Fruit fly (Drosophila melanogaster) whole organism, embryonic: ENCODE data around the gene Uck.

Experiments
- Atf-2 ChIP-seq: fragments of 200-800 bp; sonication (Bioruptor generic); optimal IDR thresholded peaks from 2 replicates; lab custom pipeline; 2016; ENCODE audit warnings: missing biosample characterization, missing genetic modification characterization
- C15 ChIP-seq: fragments of 200-800 bp; sonication (Bioruptor generic); IDR thresholded peaks from 3 replicates; pipeline ENCODE4 v1.3.6; 2022; ENCODE audit warnings: missing biosample characterization, missing genetic modification characterization
- CG11085 ChIP-seq: fragments of 200-800 bp; sonication (Bioruptor generic); IDR thresholded peaks from 2 replicates; pipeline ENCODE4 v1.3.6; 2022; ENCODE audit warnings: missing biosample characterization, missing genetic modification characterization
- CG13123 ChIP-seq: fragments of 200-800 bp; sonication (Bioruptor generic); optimal IDR thresholded peaks from 2 replicates; lab custom pipeline; 2016; ENCODE audit warnings: missing biosample characterization, missing genetic modification characterization
- CG16813 ChIP-seq: fragments of 200-800 bp; sonication (Bioruptor generic); IDR thresholded peaks from 3 replicates; pipeline ENCODE4 v1.3.6; 2022; ENCODE audit warnings: missing biosample characterization, missing genetic modification characterization; ENCODE audit not compliant: partially characterized antibody
- CG17802 ChIP-seq: fragments of 200-800 bp; sonication (Bioruptor generic); optimal IDR thresholded peaks from 2 replicates; lab custom pipeline; 2018; ENCODE audit warnings: missing biosample characterization, mild to moderate bottlenecking, missing genetic modification characterization, moderate library complexity
- CG1832 ChIP-seq: fragments of 200-800 bp; sonication (Bioruptor generic); optimal IDR thresholded peaks from 2 replicates; lab custom pipeline; 2017; ENCODE audit warnings: missing biosample characterization, mild to moderate bottlenecking, missing genetic modification characterization, inconsistent platforms
- CG18599 ChIP-seq: fragments of 200-800 bp; sonication (Bioruptor generic); optimal IDR thresholded peaks from 3 replicates; lab custom pipeline; 2017; ENCODE audit warnings: missing biosample characterization, missing genetic modification characterization, mild to moderate bottlenecking, moderate library complexity, missing genetic modification reagents
- CG31224 ChIP-seq: fragments of 200-800 bp; sonication (Bioruptor generic); IDR thresholded peaks from 2 replicates; pipeline ENCODE4 v1.3.6; 2022; ENCODE audit warnings: missing biosample characterization, missing genetic modification characterization
- CG3163 ChIP-seq: fragments of 200-800 bp; sonication (Bioruptor generic); optimal IDR thresholded peaks from 3 replicates; lab custom pipeline; 2016; ENCODE audit warnings: missing biosample characterization, missing genetic modification characterization
- CG33557 ChIP-seq: fragments of 200-800 bp; sonication (Bioruptor generic); optimal IDR thresholded peaks from 2 replicates; lab custom pipeline; 2019; ENCODE audit warnings: missing biosample characterization, mild to moderate bottlenecking, missing genetic modification characterization, moderate library complexity
- CG6654 ChIP-seq: fragments of 200-800 bp; sonication (Bioruptor generic); optimal IDR thresholded peaks from 2 replicates; lab custom pipeline; 2017; ENCODE audit warnings: missing biosample characterization, mild to moderate bottlenecking, missing genetic modification characterization
- CG7928 ChIP-seq: fragments of 200-800 bp; sonication (Bioruptor generic); optimal IDR thresholded peaks from 2 replicates; lab custom pipeline; 2017; ENCODE audit warnings: missing biosample characterization, mild to moderate bottlenecking, missing genetic modification characterization
- CG9215 ChIP-seq: fragments of 200-800 bp; sonication (Bioruptor generic); IDR thresholded peaks from 2 replicates; pipeline ENCODE4 v1.3.6; 2022; ENCODE audit warnings: missing biosample characterization, missing genetic modification characterization
- Camta ChIP-seq: fragments of 200-800 bp; sonication (Bioruptor generic); optimal IDR thresholded peaks from 2 replicates; lab custom pipeline; 2016; ENCODE audit warnings: missing biosample characterization, missing genetic modification characterization
- Dad ChIP-seq: fragments of 200-800 bp; sonication (Bioruptor generic); optimal IDR thresholded peaks from 3 replicates; lab custom pipeline; 2016; ENCODE audit warnings: missing biosample characterization, missing genetic modification characterization
- Dip3 ChIP-seq: fragments of 200-800 bp; sonication (Bioruptor generic); optimal IDR thresholded peaks from 3 replicates; lab custom pipeline; 2016; ENCODE audit warnings: missing biosample characterization, missing genetic modification characterization
- Elba2 ChIP-seq: fragments of 200-800 bp; sonication (Bioruptor generic); optimal IDR thresholded peaks from 3 replicates; lab custom pipeline; 2016; ENCODE audit warnings: missing biosample characterization, missing genetic modification characterization
- GATAe ChIP-seq: fragments of 200-800 bp; sonication (Bioruptor generic); conservative IDR thresholded peaks from 2 replicates; pipeline ENCODE4 v1.3.6; 2022; ENCODE audit warnings: missing biosample characterization, missing genetic modification characterization
- Hr51 ChIP-seq, 2 experiments: fragments of 200-800 bp; sonication (Bioruptor generic); optimal IDR thresholded peaks; 2 replicates in 1 of 2; 3 replicates in 1 of 2; lab custom pipeline; 2016 to 2018; ENCODE audit warnings: missing biosample characterization in 2 of 2, missing genetic modification characterization in 2 of 2, mild to moderate bottlenecking in 1 of 2, moderate library complexity in 1 of 2
- Lim3 ChIP-seq: fragments of 200-800 bp; sonication (Bioruptor generic); IDR thresholded peaks from 2 replicates; pipeline ENCODE4 v1.3.6; 2022; ENCODE audit warnings: missing biosample characterization, missing genetic modification characterization
- Mad ChIP-seq: fragments of 200-800 bp; sonication (Bioruptor generic); optimal IDR thresholded peaks from 2 replicates; lab custom pipeline; 2016; ENCODE audit warnings: missing biosample characterization, missing genetic modification characterization
- Mrtf ChIP-seq: fragments of 200-800 bp; sonication (Bioruptor generic); IDR thresholded peaks from 3 replicates; pipeline ENCODE4 v1.3.6; 2022; ENCODE audit warnings: missing biosample characterization, missing genetic modification characterization
- Neu2 ChIP-seq: fragments of 200-800 bp; sonication (Bioruptor generic); optimal IDR thresholded peaks from 3 replicates; lab custom pipeline; 2016; ENCODE audit warnings: missing biosample characterization, missing genetic modification characterization, borderline replicate concordance
- Nf-YC ChIP-seq: fragments of 200-800 bp; optimal IDR thresholded peaks from 3 replicates; lab custom pipeline; 2019; ENCODE audit warnings: missing biosample characterization, mild to moderate bottlenecking, missing genetic modification characterization, moderate library complexity
- Rfx ChIP-seq: fragments of 200-800 bp; sonication (Bioruptor generic); IDR thresholded peaks from 2 replicates; pipeline ENCODE4 v1.3.6; 2022; ENCODE audit warnings: missing biosample characterization, missing genetic modification characterization
- Six4 ChIP-seq: fragments of 200-800 bp; sonication (Bioruptor generic); optimal IDR thresholded peaks from 2 replicates; lab custom pipeline; 2016; ENCODE audit warnings: missing biosample characterization, missing genetic modification characterization
- Trl ChIP-seq, 3 experiments: fragments of >200 bp in 2 of 3; fragments of 200-800 bp in 1 of 3; sonication (Bioruptor generic) in 1 of 3; optimal IDR thresholded peaks; 2 replicates in 1 of 3; 3 replicates in 2 of 3; lab custom pipeline; 2016 to 2017; ENCODE audit warnings: missing biosample characterization in 1 of 3, missing genetic modification characterization in 1 of 3
- YL-1 ChIP-seq: fragments of 200-800 bp; sonication (Bioruptor generic); optimal IDR thresholded peaks from 3 replicates; lab custom pipeline; 2017; ENCODE audit warnings: missing biosample characterization, mild to moderate bottlenecking, missing genetic modification characterization
- abd-A ChIP-seq: fragments of 200-800 bp; sonication (Bioruptor generic); optimal IDR thresholded peaks from 3 replicates; lab custom pipeline; 2019; ENCODE audit warnings: missing biosample characterization, mild to moderate bottlenecking, missing genetic modification characterization, moderate library complexity
- chm ChIP-seq: fragments of 200-800 bp; sonication (Bioruptor generic); IDR thresholded peaks from 2 replicates; pipeline ENCODE4 v1.3.6; 2022; ENCODE audit warnings: missing biosample characterization, missing genetic modification characterization
- dmrt99B ChIP-seq: fragments of 200-800 bp; sonication (Bioruptor generic); optimal IDR thresholded peaks from 2 replicates; lab custom pipeline; 2018; ENCODE audit warnings: missing biosample characterization, mild to moderate bottlenecking, missing genetic modification characterization, moderate library complexity
- dysf ChIP-seq: fragments of 200-800 bp; sonication (Bioruptor generic); IDR thresholded peaks from 3 replicates; pipeline ENCODE4 v1.3.6; 2022; ENCODE audit warnings: missing biosample characterization, missing genetic modification characterization
- grn ChIP-seq: fragments of 200-800 bp; sonication (Bioruptor generic); optimal IDR thresholded peaks from 3 replicates; lab custom pipeline; 2017; ENCODE audit warnings: missing biosample characterization, missing genetic modification characterization
- hbn ChIP-seq: fragments of 200-800 bp; sonication (Bioruptor generic); IDR thresholded peaks from 2 replicates; pipeline ENCODE4 v1.3.6; 2022; ENCODE audit warnings: missing biosample characterization, missing genetic modification characterization; ENCODE audit not compliant: partially characterized antibody
- her ChIP-seq: fragments of 200-800 bp; sonication (Bioruptor generic); optimal IDR thresholded peaks from 2 replicates; lab custom pipeline; 2016; ENCODE audit warnings: missing biosample characterization, missing genetic modification characterization
- hkb ChIP-seq, 2 experiments: fragments of 200-800 bp in 1 of 2; fragments of >200 bp in 1 of 2; sonication (Bioruptor generic) in 1 of 2; IDR thresholded peaks in 1 of 2; optimal IDR thresholded peaks in 1 of 2; 2 replicates each; pipeline versions ENCODE4 v1.3.6 to Lab custom; 2017 to 2022; ENCODE audit warnings: missing biosample characterization in 1 of 2, missing genetic modification characterization in 1 of 2
- kah ChIP-seq: fragments of 200-800 bp; sonication (Bioruptor generic); optimal IDR thresholded peaks from 2 replicates; lab custom pipeline; 2018; ENCODE audit warnings: missing biosample characterization, mild to moderate bottlenecking, missing genetic modification characterization
- ken ChIP-seq: fragments of 200-800 bp; sonication (Bioruptor generic); IDR thresholded peaks from 3 replicates; pipeline ENCODE4 v1.3.6; 2022; ENCODE audit warnings: missing biosample characterization, missing genetic modification characterization
- nmo ChIP-seq: fragments of 200-800 bp; sonication (Bioruptor generic); optimal IDR thresholded peaks from 2 replicates; lab custom pipeline; 2018; ENCODE audit warnings: missing biosample characterization, mild to moderate bottlenecking, missing genetic modification characterization, moderate library complexity
- onecut ChIP-seq: fragments of 200-800 bp; sonication (Bioruptor generic); IDR thresholded peaks from 2 replicates; pipeline ENCODE4 v1.3.6; 2022; ENCODE audit warnings: missing biosample characterization, missing genetic modification characterization
- row ChIP-seq: fragments of 200-800 bp; sonication (Bioruptor generic); IDR thresholded peaks from 3 replicates; pipeline ENCODE4 v1.3.6; 2022; ENCODE audit warnings: missing biosample characterization, missing genetic modification characterization
- sens ChIP-seq: fragments of 200-800 bp; sonication (Bioruptor generic); peaks from one replicate; lab custom pipeline; 2016; ENCODE audit warnings: missing biosample characterization, missing genetic modification characterization
- sr ChIP-seq: fragments of 200-800 bp; sonication (Bioruptor generic); IDR thresholded peaks from 3 replicates; pipeline ENCODE4 v1.3.6; 2022; ENCODE audit warnings: missing biosample characterization, missing genetic modification characterization
- ssp ChIP-seq: fragments of 200-800 bp; sonication (Bioruptor generic); IDR thresholded peaks from 2 replicates; pipeline ENCODE4 v1.3.6; 2022; ENCODE audit warnings: missing biosample characterization, missing genetic modification characterization
- toy ChIP-seq: fragments of 200-800 bp; sonication (Bioruptor generic); IDR thresholded peaks from 2 replicates; pipeline ENCODE4 v1.3.6; 2022; ENCODE audit warnings: missing biosample characterization, missing genetic modification characterization
- trem ChIP-seq: fragments of 200-800 bp; optimal IDR thresholded peaks from 3 replicates; lab custom pipeline; 2019; ENCODE audit warnings: missing biosample characterization, mild to moderate bottlenecking, missing genetic modification characterization, moderate library complexity
- vfl ChIP-seq: fragments of 200-800 bp; sonication (Bioruptor generic); optimal IDR thresholded peaks from 2 replicates; lab custom pipeline; 2016; ENCODE audit warnings: missing biosample characterization, missing genetic modification characterization
- wor ChIP-seq: fragments of 200-800 bp; sonication (Bioruptor generic); IDR thresholded peaks from 2 replicates; pipeline ENCODE4 v1.3.6; 2022; ENCODE audit warnings: missing biosample characterization, missing genetic modification characterization

Uck gene

DNA sequence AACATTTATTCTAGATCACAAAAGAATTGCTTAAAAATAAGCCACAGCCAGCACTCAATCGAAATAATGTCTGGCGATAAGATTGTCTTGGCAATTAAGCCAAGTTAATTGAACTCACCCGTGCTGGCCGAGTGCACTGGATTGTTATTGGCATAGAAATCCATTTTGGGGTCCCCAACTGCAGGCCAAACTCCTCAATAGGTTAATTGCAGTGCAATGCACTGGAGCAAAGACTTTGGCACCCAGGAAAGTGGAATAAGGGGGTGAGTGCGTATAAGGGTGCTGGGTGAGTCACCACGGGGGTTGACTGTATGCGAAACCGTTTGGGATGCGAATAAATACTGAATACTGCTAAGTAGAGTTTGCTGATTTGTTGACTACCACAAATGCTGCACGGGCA, 27.0 kb upstream of the Uck start:
- TF ChIP-seq CG16813 = no peak
- TF ChIP-seq CG6654 (GFP tag; lab: Kevin White, UChicago) = no peak
- no peak for TF ChIP-seq Mrtf
- no peak for TF ChIP-seq Lim3 (GFP tag; lab: Robert Waterston, UW)
- TF ChIP-seq onecut (GFP tag; lab: Robert Waterston, UW) = no peak
- TF ChIP-seq CG11085 = no peak
- no peak for TF ChIP-seq Neu2 (GFP tag; lab: Kevin White, UChicago)
- no peak for TF ChIP-seq C15
- TF ChIP-seq kah = no peak
- no peak for TF ChIP-seq Camta (GFP tag; lab: Kevin White, UChicago)
- TF ChIP-seq CG31224 (GFP tag; lab: Robert Waterston, UW) = no peak
- no peak for TF ChIP-seq Six4 (GFP tag; lab: Kevin White, UChicago)
- TF ChIP-seq grn (GFP tag; lab: Kevin White, UChicago) = no peak
- TF ChIP-seq Dip3 = no peak
- TF ChIP-seq YL-1 = no peak
- no peak for TF ChIP-seq toy (GFP tag; lab: Robert Waterston, UW)
- TF ChIP-seq Elba2 (GFP tag; lab: Kevin White, UChicago) = no peak
- TF ChIP-seq hbn (GFP tag; lab: Robert Waterston, UW) = no peak
- TF ChIP-seq CG13123 (GFP tag; lab: Kevin White, UChicago) = no peak

dm6 chr3R:24263588-24264413, 26.2 kb upstream of the Uck start:
- TF ChIP-seq dysf (0 out of 3 replicates have a peak, but pooled peaks have one; percentile 14), Nf-YC (tag; lab: Kevin White, UChicago) (no peak), CG3163 (GFP tag; lab: Kevin White, UChicago) (no peak), Atf-2 (no peak), Dad (GFP tag; lab: Kevin White, UChicago) (no peak), Mad (GFP tag; lab: Kevin White, UChicago) (no peak), CG17802 (tag; lab: Kevin White, UChicago) (no peak), CG9215 (GFP tag; lab: Robert Waterston, UW) (no peak), ssp (GFP tag; lab: Robert Waterston, UW) (no peak), Hr51 (GFP tag; optimal IDR thresholded peaks at IDR 0.05; lab: Kevin White, UChicago) (peak in 1 of 2 experiments; percentile 27), sr (GFP tag; lab: Robert Waterston, UW) (no peak), hkb (optimal IDR thresholded peaks at IDR 0.05; lab: Kevin White, UChicago) (no peak), hkb (GFP tag; IDR thresholded peaks at IDR 0.05; lab: Robert Waterston, UW) (0 out of 2 replicates have a peak, but pooled peaks have one; percentile 9), wor (GFP tag; lab: Robert Waterston, UW) (no peak), CG18599 (GFP tag; lab: Kevin White, UChicago) (peak; percentile 46), abd-A (tag; lab: Kevin White, UChicago) (peak; percentile 65), sens (GFP tag; lab: Kevin White, UChicago) (peak; percentile 87), her (GFP tag; lab: Kevin White, UChicago) (no peak), Rfx (0 out of 2 replicates have a peak, but pooled peaks have one; percentile 8), GATAe (GFP tag; lab: Robert Waterston, UW) (no peak), ken (GFP tag; lab: Robert Waterston, UW) (0 out of 3 replicates have a peak, but pooled peaks have one; percentile 13), dmrt99B (tag; lab: Kevin White, UChicago) (peak; percentile 14), CG33557 (GFP tag; lab: Kevin White, UChicago) (no peak), chm (GFP tag; lab: Robert Waterston, UW) (0 out of 2 replicates have a peak, but pooled peaks have one; percentile 42), CG1832 (GFP tag; lab: Kevin White, UChicago) (no peak), trem (tag; lab: Kevin White, UChicago) (no peak), nmo (no peak), Trl (optimal IDR thresholded peaks at IDR 0.05; lab: Kevin White, UChicago) (no peak), Trl (GFP tag; optimal IDR thresholded peaks at IDR 0.05; lab: Kevin White, UChicago) (no peak), YL-1 (no peak), row (GFP tag; lab: Robert Waterston, UW) (peak; percentile 58; the same call in 2 of the 3 replicates), vfl (GFP tag; lab: Kevin White, UChicago) (no peak), CG7928 (GFP tag; lab: Kevin White, UChicago) (no peak)
